Worm (Caenorhabditis elegans) whole organism, young adult: ENCODE data around the gene Y39A3CL.3.

Source experiments
- B0336.3 ChIP-seq: fragments of 200-800 bp; sonication (Bioruptor generic); IDR thresholded peaks from 2 replicates; pipeline ENCODE4 v1.3.6; 2022; ENCODE audit warnings: missing genetic modification characterization, missing compliant biosample characterization
- C06A6.2 ChIP-seq: fragments of 200-800 bp; sonication (Bioruptor generic); conservative IDR thresholded peaks from 2 replicates; pipeline ENCODE4 v1.3.6; 2022; ENCODE audit warnings: missing genetic modification characterization, missing compliant biosample characterization
- C17E4.6 ChIP-seq: fragments of 200-800 bp; sonication (Bioruptor generic); IDR thresholded peaks from 2 replicates; pipeline ENCODE4 v1.3.6; 2022; ENCODE audit warnings: missing genetic modification reagents, missing genetic modification characterization, missing compliant biosample characterization
- F22D6.2 ChIP-seq: sonication (generic microtip); optimal IDR thresholded peaks from 2 replicates; lab custom pipeline; 2016; ENCODE audit warnings: mild to moderate bottlenecking, missing genetic modification characterization, missing compliant biosample characterization
- F33H1.4 ChIP-seq: fragments of 200-800 bp; sonication (Bioruptor generic); IDR thresholded peaks from 2 replicates; pipeline ENCODE4 v1.3.6; 2022; ENCODE audit warnings: missing genetic modification reagents, missing genetic modification characterization, missing compliant biosample characterization
- F57C9.4 ChIP-seq: sonication (generic microtip); optimal IDR thresholded peaks from 2 replicates; lab custom pipeline; 2017; ENCODE audit warnings: mild to moderate bottlenecking, missing genetic modification characterization, missing compliant biosample characterization
- Y67H2A.10 ChIP-seq: fragments of 200-800 bp; sonication (Bioruptor generic); conservative IDR thresholded peaks from 2 replicates; pipeline ENCODE4 v1.3.6; 2022; ENCODE audit warnings: missing genetic modification reagents, missing genetic modification characterization, missing compliant biosample characterization
- ZK185.1 ChIP-seq: sonication (generic microtip); optimal IDR thresholded peaks from 2 replicates; lab custom pipeline; 2016; ENCODE audit warnings: mild to moderate bottlenecking, missing genetic modification characterization, missing compliant biosample characterization; ENCODE audit not compliant: poor library complexity, severe bottlenecking
- aptf-2 ChIP-seq: fragments of 200-800 bp; sonication (Bioruptor generic); conservative IDR thresholded peaks from 2 replicates; pipeline ENCODE4 v1.3.6; 2022; ENCODE audit warnings: missing genetic modification reagents, missing genetic modification characterization, missing compliant biosample characterization
- atf-7 ChIP-seq: sonication (generic microtip); optimal IDR thresholded peaks from 2 replicates; lab custom pipeline; 2017; ENCODE audit warnings: mild to moderate bottlenecking, missing genetic modification characterization, missing compliant biosample characterization
- attf-5 ChIP-seq: fragments of 200-800 bp; sonication (Bioruptor generic); optimal IDR thresholded peaks from 2 replicates; lab custom pipeline; 2018; ENCODE audit warnings: mild to moderate bottlenecking, missing genetic modification characterization, missing compliant biosample characterization
- bed-1 ChIP-seq: fragments of 200-800 bp; sonication (Bioruptor generic); IDR thresholded peaks from 2 replicates; pipeline ENCODE4 v1.3.6; 2022; ENCODE audit warnings: missing genetic modification reagents, missing genetic modification characterization, missing compliant biosample characterization
- cebp-1 ChIP-seq, 2 experiments: fragments of 200-800 bp in 1 of 2; sonication (Bioruptor generic) in 1 of 2; sonication (generic microtip) in 1 of 2; IDR thresholded peaks in 1 of 2; optimal IDR thresholded peaks in 1 of 2; 2 replicates each; pipeline versions ENCODE4 v1.3.6 to Lab custom; 2017 to 2022; ENCODE audit warnings: missing compliant biosample characterization in 2 of 2, missing genetic modification characterization in 2 of 2, mild to moderate bottlenecking in 1 of 2, missing genetic modification reagents in 1 of 2, moderate library complexity in 1 of 2
- ceh-27 ChIP-seq: fragments of 200-800 bp; sonication (Bioruptor generic); optimal IDR thresholded peaks from 2 replicates; lab custom pipeline; 2018; ENCODE audit warnings: mild to moderate bottlenecking, missing genetic modification characterization, moderate library complexity, missing compliant biosample characterization
- ceh-40 ChIP-seq: fragments of 200-800 bp; sonication (Bioruptor generic); IDR thresholded peaks from 2 replicates; pipeline ENCODE4 v1.3.6; 2022; ENCODE audit warnings: missing genetic modification characterization, missing compliant biosample characterization
- dpff-1 ChIP-seq: sonication (generic microtip); optimal IDR thresholded peaks from 2 replicates; lab custom pipeline; 2017; ENCODE audit warnings: mild to moderate bottlenecking, missing genetic modification characterization, missing compliant biosample characterization
- dpl-1 ChIP-seq: fragments of 150-350 bp; optimal IDR thresholded peaks from 2 replicates; lab custom pipeline; 2014; ENCODE audit warnings: missing biosample characterization, missing genetic modification reagents, missing genetic modification characterization
- egrh-3 ChIP-seq: fragments of 200-800 bp; sonication (Bioruptor generic); IDR thresholded peaks from 2 replicates; pipeline ENCODE4 v1.3.6; 2022; ENCODE audit warnings: missing genetic modification reagents, missing genetic modification characterization, missing compliant biosample characterization
- gei-17 ChIP-seq: fragments of 200-800 bp; sonication (Bioruptor generic); optimal IDR thresholded peaks from 2 replicates; lab custom pipeline; 2018; ENCODE audit warnings: mild to moderate bottlenecking, missing genetic modification characterization, missing compliant biosample characterization
- hlh-12 ChIP-seq: sonication (generic microtip); optimal IDR thresholded peaks from 2 replicates; lab custom pipeline; 2016; ENCODE audit warnings: missing genetic modification characterization, missing compliant biosample characterization
- hlh-26 ChIP-seq: fragments of 200-800 bp; sonication (Bioruptor generic); conservative IDR thresholded peaks from 2 replicates; pipeline ENCODE4 v1.3.6; 2022; ENCODE audit warnings: missing genetic modification reagents, missing genetic modification characterization, missing compliant biosample characterization
- hmg-1.2 ChIP-seq: fragments of 200-800 bp; sonication (Bioruptor generic); IDR thresholded peaks from 2 replicates; pipeline ENCODE4 v1.3.6; 2022; ENCODE audit warnings: missing genetic modification reagents, missing genetic modification characterization, missing compliant biosample characterization
- hrde-1 ChIP-seq: sonication (generic microtip); optimal IDR thresholded peaks from 2 replicates; lab custom pipeline; 2016; ENCODE audit warnings: missing genetic modification characterization, mild to moderate bottlenecking, missing compliant biosample characterization, moderate library complexity, missing genotype, missing genetic modification reagents, borderline replicate concordance
- let-526 ChIP-seq: fragments of 200-800 bp; sonication (Bioruptor generic); IDR thresholded peaks from 2 replicates; pipeline ENCODE4 v1.3.6; 2022; ENCODE audit warnings: missing genetic modification reagents, missing genetic modification characterization, missing compliant biosample characterization
- madf-10 ChIP-seq: sonication (generic microtip); optimal IDR thresholded peaks from 2 replicates; lab custom pipeline; 2016; ENCODE audit warnings: mild to moderate bottlenecking, missing genetic modification characterization, missing compliant biosample characterization
- madf-6 ChIP-seq: fragments of 200-800 bp; sonication (Bioruptor generic); IDR thresholded peaks from 2 replicates; pipeline ENCODE4 v1.3.6; 2022; ENCODE audit warnings: missing genetic modification reagents, missing genetic modification characterization, missing compliant biosample characterization
- mcd-1 ChIP-seq: fragments of 200-800 bp; sonication (Bioruptor generic); IDR thresholded peaks from 2 replicates; pipeline ENCODE4 v1.3.6; 2022; ENCODE audit warnings: missing genetic modification reagents, missing genetic modification characterization, missing compliant biosample characterization
- mel-28 ChIP-seq: sonication (generic microtip); optimal IDR thresholded peaks from 2 replicates; lab custom pipeline; 2016; ENCODE audit warnings: borderline replicate concordance, mild to moderate bottlenecking, missing genetic modification characterization, missing compliant biosample characterization
- nhr-90 ChIP-seq: sonication (generic microtip); optimal IDR thresholded peaks from 2 replicates; lab custom pipeline; 2016; ENCODE audit warnings: missing genotype, mild to moderate bottlenecking, missing genetic modification characterization, missing compliant biosample characterization
- pbrm-1 ChIP-seq: fragments of 200-800 bp; sonication (Bioruptor generic); IDR thresholded peaks from 2 replicates; pipeline ENCODE4 v1.3.6; 2022; ENCODE audit warnings: missing genetic modification reagents, missing genetic modification characterization, missing compliant biosample characterization
- pha-4 ChIP-seq: fragments of 150-350 bp; sonication (generic microtip); optimal IDR thresholded peaks from 2 replicates; lab custom pipeline; 2014; ENCODE audit warnings: missing biosample characterization, missing genetic modification reagents, missing genetic modification characterization
- sea-2 ChIP-seq: fragments of 200-800 bp; sonication (Bioruptor generic); IDR thresholded peaks from 2 replicates; pipeline ENCODE4 v1.3.6; 2022; ENCODE audit warnings: missing genetic modification characterization, missing compliant biosample characterization
- tbp1 ChIP-seq: fragments of 200-800 bp; sonication (Bioruptor generic); optimal IDR thresholded peaks from 2 replicates; lab custom pipeline; 2018; ENCODE audit warnings: mild to moderate bottlenecking, missing genetic modification characterization, missing compliant biosample characterization
- unc-130 ChIP-seq: sonication (generic microtip); optimal IDR thresholded peaks from 2 replicates; lab custom pipeline; 2016; ENCODE audit warnings: missing genetic modification reagents, missing genetic modification characterization, missing compliant biosample characterization
- xnd-1 ChIP-seq: sonication (generic microtip); optimal IDR thresholded peaks from 2 replicates; lab custom pipeline; 2016; ENCODE audit warnings: missing genotype, missing genetic modification reagents, missing genetic modification characterization, missing compliant biosample characterization
- ztf-26 ChIP-seq: sonication (generic microtip); optimal IDR thresholded peaks from 2 replicates; lab custom pipeline; 2017; ENCODE audit warnings: missing genetic modification characterization, missing compliant biosample characterization

The Y39A3CL.3 gene

ce11 chrIII:1754842-1755241 is 22.8 kb upstream of the Y39A3CL.3 start, which contains the start of gene Y46E12A.3:
Gene Y46E12A.3 (minus strand): TSS chrIII:1754942.
- TF ChIP-seq hrde-1 (tag; lab: Kevin White, UChicago) = no peak
- no peak for TF ChIP-seq hlh-12 (tag; lab: Kevin White, UChicago)
- no peak for TF ChIP-seq Y67H2A.10
- TF ChIP-seq pha-4 (tag; lab: Kevin White, UChicago) = no peak
- TF ChIP-seq ztf-26 = no peak
- no peak for TF ChIP-seq pbrm-1 (GFP tag; lab: Robert Waterston, UW)
- no peak for TF ChIP-seq hmg-1.2
- no peak for TF ChIP-seq tbp1 (GFP tag; lab: Kevin White, UChicago)
- TF ChIP-seq gei-17 (GFP tag; lab: Kevin White, UChicago) = no peak
- no peak for TF ChIP-seq hlh-26 (GFP tag; lab: Robert Waterston, UW)
- TF ChIP-seq xnd-1 (tag; lab: Kevin White, UChicago) = no peak
- no peak for TF ChIP-seq let-526
- TF ChIP-seq C17E4.6 (GFP tag; lab: Robert Waterston, UW) = no peak

ce11 chrIII:1758151-1758550 is 19.5 kb upstream of the Y39A3CL.3 start, which contains the start of gene Y46E12A.5:
Gene Y46E12A.5 (minus strand): TSS chrIII:1758251.
- no peak for TF ChIP-seq atf-7 (tag; lab: Kevin White, UChicago)
- TF ChIP-seq aptf-2 (GFP tag; lab: Robert Waterston, UW) = no peak
- no peak for TF ChIP-seq bed-1 (GFP tag; lab: Robert Waterston, UW)
- TF ChIP-seq dpl-1 (GFP tag; lab: Kevin White, UChicago) = no peak
- TF ChIP-seq mcd-1 = no peak
- no peak for TF ChIP-seq ZK185.1 (tag; lab: Kevin White, UChicago)
- no peak for TF ChIP-seq cebp-1 (GFP tag; IDR thresholded peaks at IDR 0.05; lab: Robert Waterston, UW)
- TF ChIP-seq cebp-1 (tag; optimal IDR thresholded peaks at IDR 0.05; lab: Kevin White, UChicago) = no peak
- TF ChIP-seq ztf-26 = no peak

- TF ChIP-seq nhr-90 (tag; lab: Kevin White, UChicago) (no peak), mel-28 (tag; lab: Kevin White, UChicago) (no peak), gei-17 (GFP tag; lab: Kevin White, UChicago) (no peak), ceh-40 (GFP tag; lab: Robert Waterston, UW) (no peak), tbp1 (GFP tag; lab: Kevin White, UChicago) (no peak), F22D6.2 (tag; lab: Kevin White, UChicago) (no peak), attf-5 (GFP tag; lab: Kevin White, UChicago) (no peak), egrh-3 (no peak), C06A6.2 (no peak), sea-2 (GFP tag; lab: Robert Waterston, UW) (no peak), madf-10 (tag; lab: Kevin White, UChicago) (no peak), B0336.3 (GFP tag; lab: Robert Waterston, UW) (no peak)
- TF ChIP-seq, all 124 proteins: peak for 0
Observed at ce11 chrIII:1758632-1759031, 19.0 kb upstream of the Y39A3CL.3 start, which contains the start of gene Y46E12A.2. Gene Y46E12A.2 (plus strand): TSS chrIII:1758932.

- TF ChIP-seq B0336.3 (GFP tag; lab: Robert Waterston, UW) = no peak
- no peak for TF ChIP-seq dpff-1
- TF ChIP-seq unc-130 (GFP tag; lab: Kevin White, UChicago) = no peak
- TF ChIP-seq bed-1 (GFP tag; lab: Robert Waterston, UW) = no peak
- no peak for TF ChIP-seq F33H1.4
- no peak for TF ChIP-seq F57C9.4 (tag; lab: Kevin White, UChicago)
- TF ChIP-seq cebp-1 (GFP tag; IDR thresholded peaks at IDR 0.05; lab: Robert Waterston, UW) = no peak
- no peak for TF ChIP-seq cebp-1 (tag; optimal IDR thresholded peaks at IDR 0.05; lab: Kevin White, UChicago)
- no peak for TF ChIP-seq ceh-27 (GFP tag; lab: Kevin White, UChicago)
- TF ChIP-seq madf-6 (GFP tag; lab: Robert Waterston, UW) = no peak
Observed at ce11 chrIII:1763222-1763621, 14.4 kb upstream of the Y39A3CL.3 start, which contains the start of gene cnc-6. Gene cnc-6 (plus strand): TSS chrIII:1763522.
